Worm (Caenorhabditis elegans) whole organism, early embryonic: ENCODE results near the gene nspb-8.

Source experiments
- ama-1 ChIP-seq: fragments of 150-350 bp; optimal IDR thresholded peaks from 2 replicates; lab custom pipeline; 2014
- ceh-13 ChIP-seq: fragments of 200-800 bp; sonication (Bioruptor generic); optimal IDR thresholded peaks from 2 replicates; lab custom pipeline; 2018; ENCODE audit warnings: mild to moderate bottlenecking, missing genetic modification characterization, missing compliant biosample characterization
- ets-7 ChIP-seq: sonication (generic microtip); optimal IDR thresholded peaks from 2 replicates; lab custom pipeline; 2016; ENCODE audit warnings: missing genotype, missing genetic modification characterization, missing compliant biosample characterization
- flt-1 ChIP-seq: fragments of 200-800 bp; sonication (Bioruptor generic); IDR thresholded peaks from 2 replicates; pipeline ENCODE4 v1.3.6; 2022; ENCODE audit warnings: missing genetic modification characterization, missing compliant biosample characterization
- hmbx-1 ChIP-seq: sonication (generic microtip); optimal IDR thresholded peaks from 2 replicates; lab custom pipeline; 2016; ENCODE audit warnings: mild to moderate bottlenecking, missing genetic modification characterization, missing compliant biosample characterization
- hmg-4 ChIP-seq: fragments of 200-800 bp; sonication (Bioruptor generic); optimal IDR thresholded peaks from 2 replicates; lab custom pipeline; 2018; ENCODE audit warnings: mild to moderate bottlenecking, missing genetic modification characterization, missing compliant biosample characterization
- hnd-1 ChIP-seq: sonication (generic microtip); optimal IDR thresholded peaks from 2 replicates; lab custom pipeline; 2016; ENCODE audit warnings: missing genetic modification characterization, missing compliant biosample characterization
- pes-1 ChIP-seq: fragments of 200-800 bp; sonication (Bioruptor generic); IDR thresholded peaks from 2 replicates; pipeline ENCODE4 v1.3.6; 2022; ENCODE audit warnings: missing genetic modification reagents, missing genetic modification characterization, missing compliant biosample characterization
- scrt-1 ChIP-seq: fragments of 200-800 bp; sonication (Bioruptor generic); IDR thresholded peaks from 2 replicates; pipeline ENCODE4 v1.3.6; 2022; ENCODE audit warnings: missing genetic modification characterization, missing compliant biosample characterization
- tra-4 ChIP-seq: sonication (generic microtip); optimal IDR thresholded peaks from 2 replicates; lab custom pipeline; 2017; ENCODE audit warnings: missing genetic modification characterization, missing compliant biosample characterization

ce11 chrII:14598367-14598766 is 17.9 kb upstream of the nspb-8 start:
- TF ChIP-seq tra-4 (tag; lab: Kevin White, UChicago) (no peak), ets-7 (tag; lab: Kevin White, UChicago) (no peak), pes-1 (GFP tag; lab: Robert Waterston, UW) (no peak), scrt-1 (GFP tag; lab: Robert Waterston, UW) (no peak), ama-1 (lab: Kevin White, UChicago) (no peak), ceh-13 (GFP tag; lab: Kevin White, UChicago) (no peak), flt-1 (GFP tag; lab: Robert Waterston, UW) (no peak), hnd-1 (tag; lab: Kevin White, UChicago) (no peak), hmg-4 (GFP tag; lab: Kevin White, UChicago) (no peak), hmbx-1 (tag; lab: Kevin White, UChicago) (no peak)
